Worm (Caenorhabditis elegans) whole organism, L4/young adult: ENCODE results near the gene acs-22.

ENCODE experiments used
- dao-5 ChIP-seq: sonication (generic microtip); optimal IDR thresholded peaks from 2 replicates; lab custom pipeline; 2016; ENCODE audit warnings: missing genotype, missing genetic modification characterization, moderate library complexity, missing compliant biosample characterization
- him-1 ChIP-seq: sonication (generic microtip); optimal IDR thresholded peaks from 2 replicates; lab custom pipeline; 2016; ENCODE audit warnings: missing genotype, missing genetic modification reagents, missing genetic modification characterization, missing compliant biosample characterization

ce11 chrX:8955808-8956207 is 24.8 kb downstream of the acs-22 start:
- TF ChIP-seq him-1 (tag; lab: Kevin White, UChicago) (no peak), dao-5 (tag; lab: Kevin White, UChicago) (no peak)
